Worm (Caenorhabditis elegans) whole organism, young adult: ENCODE data around the gene cyc-2.1.

Experiments
- D2030.7 ChIP-seq: fragments of 200-800 bp; sonication (Bioruptor generic); IDR thresholded peaks from 2 replicates; pipeline ENCODE4 v1.3.6; 2022; ENCODE audit warnings: missing genetic modification reagents, missing genetic modification characterization, missing compliant biosample characterization
- dox-1 ChIP-seq: fragments of 200-800 bp; sonication (Bioruptor generic); IDR thresholded peaks from 2 replicates; pipeline ENCODE4 v1.3.6; 2022; ENCODE audit warnings: missing genetic modification reagents, missing genetic modification characterization, missing compliant biosample characterization
- unc-62 ChIP-seq: fragments of 150-350 bp; optimal IDR thresholded peaks from 2 replicates; lab custom pipeline; 2014; ENCODE audit warnings: missing biosample characterization, missing genetic modification reagents, missing genetic modification characterization

DNA sequence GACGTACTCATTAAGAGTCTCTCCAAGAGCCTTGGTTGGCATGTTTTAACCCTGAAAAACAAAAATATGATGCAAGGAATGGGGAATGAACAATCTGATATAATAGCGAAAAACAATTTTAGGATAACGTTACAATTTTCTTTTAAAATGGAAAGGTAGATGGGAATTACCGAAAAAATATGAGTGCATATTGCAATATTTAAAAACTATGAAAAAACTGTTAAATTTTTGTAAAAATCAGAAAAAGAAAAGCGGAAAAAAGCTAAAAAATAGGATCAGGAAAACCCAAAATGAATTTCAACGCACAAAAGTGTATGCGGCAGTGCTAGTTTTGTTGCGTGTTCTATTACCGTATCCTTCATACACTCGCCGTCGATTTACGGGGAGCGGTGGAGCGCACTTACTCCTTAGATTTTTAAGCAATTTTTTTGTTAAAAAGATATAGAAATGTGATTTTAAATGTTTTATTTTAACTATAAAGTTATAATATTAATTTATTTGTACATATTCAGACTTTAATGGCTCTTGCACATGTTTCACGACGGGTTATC lies 991 bp upstream of the cyc-2.1 start, which contains the start of the genes rpl-20 and Y17G9B.5:
- peak; percentile 100 for TF ChIP-seq dox-1 (GFP tag; lab: Robert Waterston, UW)
- TF ChIP-seq D2030.7 (GFP tag; lab: Robert Waterston, UW): peak; percentile 100
- TF ChIP-seq unc-62 (GFP tag; lab: Kevin White, UChicago): peak; percentile 32
